Fruit fly (Drosophila melanogaster) whole organism, embryonic: ENCODE measurements around the gene Polr3H.
A peak's percentile ranks its signal among the peaks of the same experiment; 100 is the strongest.

Experiments used
- Antp ChIP-seq: fragments of 200-800 bp; sonication (Bioruptor generic); optimal IDR thresholded peaks from 3 replicates; lab custom pipeline; 2016; ENCODE audit warnings: missing biosample characterization, missing genetic modification characterization
- Bgb ChIP-seq: fragments of 200-800 bp; sonication (Bioruptor generic); IDR thresholded peaks from 2 replicates; pipeline ENCODE4 v1.3.6; 2022; ENCODE audit warnings: missing biosample characterization, missing genetic modification characterization; ENCODE audit not compliant: partially characterized antibody
- CG10959 ChIP-seq: fragments of 200-800 bp; sonication (Bioruptor generic); IDR thresholded peaks from 2 replicates; pipeline ENCODE4 v1.3.6; 2022; ENCODE audit warnings: missing biosample characterization, missing genetic modification characterization
- CG11456 ChIP-seq: fragments of 200-800 bp; sonication (Bioruptor generic); IDR thresholded peaks from 3 replicates; pipeline ENCODE4 v1.3.6; 2022; ENCODE audit warnings: missing biosample characterization, missing genetic modification characterization
- CG11695 ChIP-seq: fragments of 200-800 bp; sonication (Bioruptor generic); IDR thresholded peaks from 3 replicates; pipeline ENCODE4 v1.3.6; 2022; ENCODE audit warnings: missing biosample characterization, missing genetic modification characterization
- CG12071 ChIP-seq: fragments of 200-800 bp; sonication (Bioruptor generic); optimal IDR thresholded peaks from 3 replicates; lab custom pipeline; 2018; ENCODE audit warnings: missing biosample characterization, mild to moderate bottlenecking, missing genetic modification characterization
- CG13287 ChIP-seq: fragments of 200-800 bp; sonication (Bioruptor generic); IDR thresholded peaks from 2 replicates; pipeline ENCODE4 v1.3.6; 2022; ENCODE audit warnings: missing biosample characterization, missing genetic modification characterization; ENCODE audit not compliant: partially characterized antibody
- CG13296 ChIP-seq: fragments of 200-800 bp; sonication (Bioruptor generic); optimal IDR thresholded peaks from 3 replicates; lab custom pipeline; 2018; ENCODE audit warnings: missing biosample characterization, mild to moderate bottlenecking, missing genetic modification characterization
- CG18599 ChIP-seq: fragments of 200-800 bp; sonication (Bioruptor generic); optimal IDR thresholded peaks from 3 replicates; lab custom pipeline; 2017; ENCODE audit warnings: missing biosample characterization, missing genetic modification characterization, mild to moderate bottlenecking, moderate library complexity, missing genetic modification reagents
- CG33213 ChIP-seq: fragments of 200-800 bp; sonication (Bioruptor generic); optimal IDR thresholded peaks from 3 replicates; lab custom pipeline; 2016; ENCODE audit warnings: missing biosample characterization, missing genetic modification characterization
- CG3407 ChIP-seq: fragments of 200-800 bp; sonication (Bioruptor generic); optimal IDR thresholded peaks from 2 replicates; lab custom pipeline; 2018; ENCODE audit warnings: missing biosample characterization, mild to moderate bottlenecking, missing genetic modification characterization
- CG34376 ChIP-seq: fragments of 200-800 bp; sonication (Bioruptor generic); optimal IDR thresholded peaks from 2 replicates; lab custom pipeline; 2018; ENCODE audit warnings: missing biosample characterization, mild to moderate bottlenecking, missing genetic modification characterization
- CG5180 ChIP-seq: fragments of 200-800 bp; sonication (Bioruptor generic); optimal IDR thresholded peaks from 3 replicates; lab custom pipeline; 2017; ENCODE audit warnings: missing biosample characterization, missing genetic modification characterization, mild to moderate bottlenecking, moderate library complexity, missing genetic modification reagents
- CG6689 ChIP-seq: fragments of 200-800 bp; sonication (Bioruptor generic); IDR thresholded peaks from 2 replicates; pipeline ENCODE4 v1.3.6; 2022; ENCODE audit warnings: missing biosample characterization, missing genetic modification characterization
- CG6765 ChIP-seq: fragments of 200-800 bp; sonication (Bioruptor generic); optimal IDR thresholded peaks from 3 replicates; lab custom pipeline; 2017; ENCODE audit warnings: missing biosample characterization, mild to moderate bottlenecking, missing genetic modification characterization
- CG9876 ChIP-seq: fragments of 200-800 bp; sonication (Bioruptor generic); optimal IDR thresholded peaks from 2 replicates; lab custom pipeline; 2016; ENCODE audit warnings: missing biosample characterization, missing genetic modification characterization
- D19A ChIP-seq: fragments of 200-800 bp; optimal IDR thresholded peaks from 3 replicates; lab custom pipeline; 2019; ENCODE audit warnings: missing biosample characterization, mild to moderate bottlenecking, missing genetic modification characterization, moderate library complexity
- Lim3 ChIP-seq: fragments of 200-800 bp; sonication (Bioruptor generic); IDR thresholded peaks from 2 replicates; pipeline ENCODE4 v1.3.6; 2022; ENCODE audit warnings: missing biosample characterization, missing genetic modification characterization
- Meics ChIP-seq: fragments of 200-800 bp; sonication (Bioruptor generic); optimal IDR thresholded peaks from 2 replicates; lab custom pipeline; 2017; ENCODE audit warnings: missing biosample characterization, mild to moderate bottlenecking, missing genetic modification characterization
- Mes4 ChIP-seq: fragments of 200-800 bp; sonication (Bioruptor generic); optimal IDR thresholded peaks from 2 replicates; lab custom pipeline; 2016; ENCODE audit warnings: missing biosample characterization, missing genetic modification characterization
- Opbp ChIP-seq: fragments of 200-800 bp; sonication (Bioruptor generic); IDR thresholded peaks from 3 replicates; pipeline ENCODE4 v1.3.6; 2022; ENCODE audit warnings: missing biosample characterization, missing genetic modification characterization; ENCODE audit not compliant: partially characterized antibody
- Pdp1 ChIP-seq, 2 experiments: fragments of 200-800 bp; sonication (Bioruptor generic); optimal IDR thresholded peaks; 3 replicates each; lab custom pipeline; 2016; ENCODE audit warnings: missing biosample characterization in 2 of 2, missing genetic modification characterization in 2 of 2, mild to moderate bottlenecking in 1 of 2, moderate library complexity in 1 of 2
- Sox102F ChIP-seq: fragments of 200-800 bp; sonication (Bioruptor generic); optimal IDR thresholded peaks from 2 replicates; lab custom pipeline; 2018; ENCODE audit warnings: missing biosample characterization, mild to moderate bottlenecking, missing genetic modification characterization, moderate library complexity
- Vsx1 ChIP-seq: fragments of 200-800 bp; sonication (Bioruptor generic); optimal IDR thresholded peaks from 2 replicates; lab custom pipeline; 2017; ENCODE audit warnings: missing biosample characterization, mild to moderate bottlenecking, missing genetic modification characterization, missing genetic modification reagents
- amos ChIP-seq: fragments of 200-800 bp; sonication (Bioruptor generic); IDR thresholded peaks from 2 replicates; pipeline ENCODE4 v1.3.6; 2022; ENCODE audit warnings: missing biosample characterization, missing genetic modification characterization; ENCODE audit not compliant: partially characterized antibody
- croc ChIP-seq: fragments of 200-800 bp; sonication (Bioruptor generic); conservative IDR thresholded peaks from 3 replicates; pipeline ENCODE4 v1.3.6; 2022; ENCODE audit warnings: missing biosample characterization, missing genetic modification characterization
- exex ChIP-seq: fragments of 200-800 bp; sonication (Bioruptor generic); optimal IDR thresholded peaks from 4 replicates; lab custom pipeline; 2018; ENCODE audit warnings: missing biosample characterization, mild to moderate bottlenecking, missing genetic modification characterization, moderate library complexity
- eyg ChIP-seq: fragments of 200-800 bp; sonication (Bioruptor generic); optimal IDR thresholded peaks from 3 replicates; lab custom pipeline; 2016; ENCODE audit warnings: missing biosample characterization, missing genetic modification characterization
- lab ChIP-seq: fragments of 200-800 bp; sonication (Bioruptor generic); optimal IDR thresholded peaks from 3 replicates; lab custom pipeline; 2017; ENCODE audit warnings: missing biosample characterization, missing genetic modification characterization, mild to moderate bottlenecking, moderate library complexity, missing genetic modification reagents
- luna ChIP-seq: fragments of 200-800 bp; sonication (Bioruptor generic); optimal IDR thresholded peaks from 2 replicates; lab custom pipeline; 2016; ENCODE audit warnings: missing biosample characterization, missing genetic modification characterization
- mirr ChIP-seq: fragments of 200-800 bp; sonication (Bioruptor generic); optimal IDR thresholded peaks from 3 replicates; lab custom pipeline; 2018; ENCODE audit warnings: missing biosample characterization, mild to moderate bottlenecking, missing genetic modification characterization
- nerfin-1 ChIP-seq: fragments of 200-800 bp; sonication (Bioruptor generic); optimal IDR thresholded peaks from 3 replicates; lab custom pipeline; 2019; ENCODE audit warnings: missing biosample characterization, mild to moderate bottlenecking, missing genetic modification characterization, moderate library complexity
- pho ChIP-seq: fragments of 200-800 bp; sonication (Bioruptor generic); optimal IDR thresholded peaks from 2 replicates; lab custom pipeline; 2016; ENCODE audit warnings: missing biosample characterization, missing genetic modification characterization
- sens ChIP-seq: fragments of 200-800 bp; sonication (Bioruptor generic); peaks from one replicate; lab custom pipeline; 2016; ENCODE audit warnings: missing biosample characterization, missing genetic modification characterization
- slou ChIP-seq: fragments of 200-800 bp; sonication (Bioruptor generic); optimal IDR thresholded peaks from 3 replicates; lab custom pipeline; 2016; ENCODE audit warnings: missing biosample characterization, missing genetic modification characterization
- sob ChIP-seq: fragments of 200-800 bp; sonication (Bioruptor generic); IDR thresholded peaks from 2 replicates; pipeline ENCODE4 v1.3.6; 2022; ENCODE audit warnings: missing biosample characterization, missing genetic modification characterization
- ssp ChIP-seq: fragments of 200-800 bp; sonication (Bioruptor generic); IDR thresholded peaks from 2 replicates; pipeline ENCODE4 v1.3.6; 2022; ENCODE audit warnings: missing biosample characterization, missing genetic modification characterization
- sug ChIP-seq: fragments of 200-800 bp; optimal IDR thresholded peaks from 2 replicates; lab custom pipeline; 2019; ENCODE audit warnings: missing biosample characterization, mild to moderate bottlenecking, missing genetic modification characterization, moderate library complexity
- toy ChIP-seq: fragments of 200-800 bp; sonication (Bioruptor generic); IDR thresholded peaks from 2 replicates; pipeline ENCODE4 v1.3.6; 2022; ENCODE audit warnings: missing biosample characterization, missing genetic modification characterization

Gene Polr3H

DNA sequence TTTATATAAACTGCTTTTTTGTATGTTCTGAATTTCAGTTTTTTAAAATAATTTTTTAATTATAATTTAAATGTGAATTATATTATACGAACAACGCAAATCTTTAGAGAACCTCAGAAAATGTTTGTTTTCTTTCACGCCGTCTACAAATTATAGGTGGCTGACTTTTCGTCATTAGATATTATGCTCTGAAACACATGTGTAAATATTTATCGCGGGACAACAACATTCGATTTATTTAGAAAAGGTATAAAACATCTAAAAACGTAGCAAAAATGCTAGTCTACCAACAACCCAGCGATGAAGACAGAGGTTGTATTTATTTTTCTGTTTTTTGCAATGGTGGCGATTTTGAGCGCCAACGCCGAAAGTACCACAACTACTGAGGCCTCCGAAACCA, 38.7 kb upstream of the Polr3H start, which contains the start of gene CG42832 (continued):
- TF ChIP-seq pho (GFP tag; lab: Kevin White, UChicago) = no peak
- no peak for TF ChIP-seq Mes4
- TF ChIP-seq CG10959 = no peak
- TF ChIP-seq CG5180 (GFP tag; lab: Kevin White, UChicago) = no peak
- no peak for TF ChIP-seq Meics (GFP tag; lab: Kevin White, UChicago)
- no peak for TF ChIP-seq luna (GFP tag; lab: Kevin White, UChicago)
- TF ChIP-seq slou (GFP tag; lab: Kevin White, UChicago) = no peak
- TF ChIP-seq CG11456 (GFP tag; lab: Robert Waterston, UW) = no peak
- TF ChIP-seq croc (GFP tag; lab: Robert Waterston, UW) = no peak
- TF ChIP-seq Opbp = no peak
- TF ChIP-seq sob (GFP tag; lab: Robert Waterston, UW) = 0 out of 2 replicates have a peak, but pooled peaks have one; percentile 35
- TF ChIP-seq CG13296 (GFP tag; lab: Kevin White, UChicago) = peak; percentile 6
- no peak for TF ChIP-seq CG6765 (GFP tag; lab: Kevin White, UChicago)
- TF ChIP-seq Antp (GFP tag; lab: Kevin White, UChicago) = no peak
- TF ChIP-seq CG18599 (GFP tag; lab: Kevin White, UChicago) = peak; percentile 43
- TF ChIP-seq lab (GFP tag; lab: Kevin White, UChicago) = peak; percentile 52
- 0 out of 3 replicates have a peak, but pooled peaks have one; percentile 25 for TF ChIP-seq CG11695 (GFP tag; lab: Robert Waterston, UW)

- TF ChIP-seq CG13287 (GFP tag; lab: Robert Waterston, UW) (no peak), Sox102F (no peak), CG9876 (GFP tag; lab: Kevin White, UChicago) (no peak), CG18599 (GFP tag; lab: Kevin White, UChicago) (no peak), CG12071 (no peak), amos (GFP tag; lab: Robert Waterston, UW) (no peak), eyg (GFP tag; lab: Kevin White, UChicago) (no peak), ssp (GFP tag; lab: Robert Waterston, UW) (no peak), Bgb (GFP tag; lab: Robert Waterston, UW) (no peak), nerfin-1 (tag; lab: Kevin White, UChicago) (no peak), toy (GFP tag; lab: Robert Waterston, UW) (no peak), CG3407 (no peak)
- TF ChIP-seq, all 482 proteins: peak for 0
These were observed 28.6 kb upstream of the Polr3H start, which contains the start of gene Muc68Ca for dm6 chr3L:11620001-11620400. Gene Muc68Ca (minus strand): TSS chr3L:11620101.

- peak; percentile 51 for TF ChIP-seq mirr (GFP tag; lab: Kevin White, UChicago)
- peak; percentile 23 for TF ChIP-seq CG34376
- TF ChIP-seq CG6689 (GFP tag; lab: Robert Waterston, UW) = no peak
- peak; percentile 44 for TF ChIP-seq sug (tag; lab: Kevin White, UChicago)
- peak; percentile 83 for TF ChIP-seq exex (tag; lab: Kevin White, UChicago)
- no peak for TF ChIP-seq CG33213 (GFP tag; lab: Kevin White, UChicago)
- no peak for TF ChIP-seq Lim3
- peak; percentile 2 for TF ChIP-seq sens (GFP tag; lab: Kevin White, UChicago)
- peak; percentile 41 for TF ChIP-seq D19A (tag; lab: Kevin White, UChicago)
- peak in 1 of 2 experiments; percentile 13 for TF ChIP-seq Pdp1 (GFP tag; optimal IDR thresholded peaks at IDR 0.05; lab: Kevin White, UChicago)
- peak; percentile 0 for TF ChIP-seq Vsx1
These were observed 25.8 kb upstream of the Polr3H start for dm6 chr3L:11622750-11623149.
